Worm (Caenorhabditis elegans): ENCODE data around the gene C52B9.19.
A peak's percentile ranks its signal among the peaks of the same experiment; 100 is the strongest.

C52B9.19 gene

ce11 chrX:4246867-4247591 lies 35.3 kb upstream of the C52B9.19 start, which contains the start of gene F48D6.4:
Gene F48D6.4 (minus strand): TSS chrX:4247212.
- TF ChIP-seq ztf-16 (tag; optimal IDR thresholded peaks at IDR 0.05) (no peak), unc-55 (GFP tag; optimal IDR thresholded peaks at IDR 0.05) (no peak), elt-2 (tag; optimal IDR thresholded peaks at IDR 0.05) (peak; percentile 55), Y22D7AL.16 (tag; optimal IDR thresholded peaks at IDR 0.05) (no peak)

- TF ChIP-seq ceh-6 (GFP tag; optimal IDR thresholded peaks at IDR 0.05) (no peak), C08G9.2 (tag; optimal IDR thresholded peaks at IDR 0.05) (no peak), unc-42 (tag; optimal IDR thresholded peaks at IDR 0.05) (no peak), npax-4 (tag; optimal IDR thresholded peaks at IDR 0.05) (no peak), dve-1 (tag; optimal IDR thresholded peaks at IDR 0.05) (no peak), eyg-1 (tag; optimal IDR thresholded peaks at IDR 0.05) (no peak), hlh-30 (tag; optimal IDR thresholded peaks at IDR 0.05; ENCODE audit: insufficient read depth) (no peak), pqm-1 (tag; optimal IDR thresholded peaks at IDR 0.05) (no peak), syd-9 (tag; optimal IDR thresholded peaks at IDR 0.05) (no peak), hlh-13 (GFP tag; optimal IDR thresholded peaks at IDR 0.05) (no peak), F13H6.1 (tag; optimal IDR thresholded peaks at IDR 0.05) (no peak), sox-2 (GFP tag; IDR thresholded peaks at IDR 0.05) (no peak)
Observed at ce11 chrX:4248417-4248816, 33.9 kb upstream of the C52B9.19 start.

- TF ChIP-seq pha-2 (tag; optimal IDR thresholded peaks at IDR 0.05) (no peak), zip-5 (tag; optimal IDR thresholded peaks at IDR 0.05) (no peak), sdc-2 (tag; optimal IDR thresholded peaks at IDR 0.05) (no peak), ceh-24 (tag; optimal IDR thresholded peaks at IDR 0.05) (no peak), rnt-1 (tag; optimal IDR thresholded peaks at IDR 0.05) (no peak), dve-1 (tag; optimal IDR thresholded peaks at IDR 0.05) (no peak), hlh-13 (GFP tag; optimal IDR thresholded peaks at IDR 0.05) (no peak), gmeb-2 (tag; optimal IDR thresholded peaks at IDR 0.05) (no peak), ceh-30 (tag; optimal IDR thresholded peaks at IDR 0.05) (no peak), C08G9.2 (tag; optimal IDR thresholded peaks at IDR 0.05) (no peak), F13H6.1 (tag; optimal IDR thresholded peaks at IDR 0.05) (no peak), pax-1 (tag; optimal IDR thresholded peaks at IDR 0.05) (no peak)
Observed at ce11 chrX:4248949-4249348, 33.4 kb upstream of the C52B9.19 start, which contains the start of gene hlh-13. Gene hlh-13 (plus strand): TSS chrX:4249249.

ce11 chrX:4252047-4252446 lies 30.3 kb upstream of the C52B9.19 start, which contains the start of gene srv-5:
Gene srv-5 (plus strand): TSS chrX:4252347.
- no peak for TF ChIP-seq syd-9 (tag; optimal IDR thresholded peaks at IDR 0.05)
- no peak for TF ChIP-seq hlh-15 (tag; optimal IDR thresholded peaks at IDR 0.05)
- TF ChIP-seq Y22D7AL.16 (tag; optimal IDR thresholded peaks at IDR 0.05): no peak
- TF ChIP-seq unc-55 (GFP tag; optimal IDR thresholded peaks at IDR 0.05): no peak
- no peak for TF ChIP-seq ceh-19 (GFP tag; optimal IDR thresholded peaks at IDR 0.05)
- TF ChIP-seq ref-2 (tag; optimal IDR thresholded peaks at IDR 0.05): no peak
- TF ChIP-seq mec-3 (tag; optimal IDR thresholded peaks at IDR 0.05; ENCODE audit: borderline replicate concordance): no peak
- no peak for TF ChIP-seq nfya-1 (tag; optimal IDR thresholded peaks at IDR 0.05)
- no peak for TF ChIP-seq ceh-45 (GFP tag; IDR thresholded peaks at IDR 0.05)
- TF ChIP-seq tbx-7 (tag; optimal IDR thresholded peaks at IDR 0.05): no peak
- no peak for TF ChIP-seq ceh-24 (tag; optimal IDR thresholded peaks at IDR 0.05)
- TF ChIP-seq elt-4 (tag; optimal IDR thresholded peaks at IDR 0.05): no peak
- TF ChIP-seq odd-2 (tag; optimal IDR thresholded peaks at IDR 0.05): no peak
- TF ChIP-seq rnt-1 (tag; optimal IDR thresholded peaks at IDR 0.05): no peak

- peak; percentile 2 for TF ChIP-seq nfya-1 (tag; optimal IDR thresholded peaks at IDR 0.05)
- TF ChIP-seq ceh-2 (tag; optimal IDR thresholded peaks at IDR 0.05): peak; percentile 37
- no peak for TF ChIP-seq ceh-19 (GFP tag; optimal IDR thresholded peaks at IDR 0.05)
- no peak for TF ChIP-seq pqm-1 (tag; optimal IDR thresholded peaks at IDR 0.05)
- TF ChIP-seq tbx-2 (tag; optimal IDR thresholded peaks at IDR 0.05): peak; percentile 29
- peak; percentile 5 for TF ChIP-seq elt-2 (tag; optimal IDR thresholded peaks at IDR 0.05)
- peak; percentile 55 for TF ChIP-seq ceh-48 (tag; optimal IDR thresholded peaks at IDR 0.05)
- TF ChIP-seq unc-42 (tag; optimal IDR thresholded peaks at IDR 0.05): peak; percentile 20
- peak; percentile 60 for TF ChIP-seq ceh-31 (tag; optimal IDR thresholded peaks at IDR 0.05)
- peak; percentile 37 for TF ChIP-seq ets-4 (tag; optimal IDR thresholded peaks at IDR 0.05)
- TF ChIP-seq C08G9.2 (tag; optimal IDR thresholded peaks at IDR 0.05): peak; percentile 18
Observed at ce11 chrX:4254782-4255181, 27.6 kb upstream of the C52B9.19 start, which contains the start of gene taf-11.1. Gene taf-11.1 (plus strand): TSS chrX:4255170.
